Fruit fly (Drosophila melanogaster) whole organism, embryonic: Measurements from ENCODE around the gene Swip-1.
A peak's percentile ranks its signal among the peaks of the same experiment; 100 is the strongest.

ENCODE experiments used
- Abd-B ChIP-seq: fragments of 200-800 bp; sonication (Bioruptor generic); optimal IDR thresholded peaks from 2 replicates; lab custom pipeline; 2018; ENCODE audit warnings: missing biosample characterization, mild to moderate bottlenecking, missing genetic modification characterization, moderate library complexity
- CG12299 ChIP-seq: fragments of 200-800 bp; sonication (Bioruptor generic); optimal IDR thresholded peaks from 2 replicates; lab custom pipeline; 2018; ENCODE audit warnings: missing biosample characterization, mild to moderate bottlenecking, missing genetic modification characterization
- CG16815 ChIP-seq: fragments of 200-800 bp; sonication (Bioruptor generic); optimal IDR thresholded peaks from 3 replicates; lab custom pipeline; 2017; ENCODE audit warnings: missing biosample characterization, mild to moderate bottlenecking, missing genetic modification characterization
- CG17568 ChIP-seq: fragments of 200-800 bp; sonication (Bioruptor generic); optimal IDR thresholded peaks from 2 replicates; lab custom pipeline; 2018; ENCODE audit warnings: missing biosample characterization, mild to moderate bottlenecking, missing genetic modification characterization, moderate library complexity
- CG1792 ChIP-seq: fragments of 200-800 bp; sonication (Bioruptor generic); optimal IDR thresholded peaks from 2 replicates; lab custom pipeline; 2016; ENCODE audit warnings: missing biosample characterization, missing genetic modification characterization
- CG18599 ChIP-seq: fragments of 200-800 bp; sonication (Bioruptor generic); optimal IDR thresholded peaks from 3 replicates; lab custom pipeline; 2017; ENCODE audit warnings: missing biosample characterization, missing genetic modification characterization, mild to moderate bottlenecking, moderate library complexity, missing genetic modification reagents
- CG2116 ChIP-seq: fragments of 200-800 bp; sonication (Bioruptor generic); optimal IDR thresholded peaks from 3 replicates; lab custom pipeline; 2018; ENCODE audit warnings: missing biosample characterization, mild to moderate bottlenecking, missing genetic modification characterization
- CG2120 ChIP-seq: fragments of 200-800 bp; sonication (Bioruptor generic); optimal IDR thresholded peaks from 3 replicates; lab custom pipeline; 2016; ENCODE audit warnings: missing biosample characterization, missing genetic modification characterization
- CG2199 ChIP-seq: fragments of 200-800 bp; sonication (Bioruptor generic); IDR thresholded peaks from 3 replicates; pipeline ENCODE4 v1.3.6; 2022; ENCODE audit warnings: missing biosample characterization, missing genetic modification characterization
- CG2678 ChIP-seq: fragments of 200-800 bp; sonication (Bioruptor generic); optimal IDR thresholded peaks from 3 replicates; lab custom pipeline; 2019; ENCODE audit warnings: missing biosample characterization, mild to moderate bottlenecking, missing genetic modification characterization, moderate library complexity
- CG31441 ChIP-seq: fragments of 200-800 bp; sonication (Bioruptor generic); IDR thresholded peaks from 2 replicates; pipeline ENCODE4 v1.3.6; 2022; ENCODE audit warnings: missing biosample characterization, missing genetic modification characterization
- CG34376 ChIP-seq: fragments of 200-800 bp; sonication (Bioruptor generic); optimal IDR thresholded peaks from 2 replicates; lab custom pipeline; 2018; ENCODE audit warnings: missing biosample characterization, mild to moderate bottlenecking, missing genetic modification characterization
- CG5953 ChIP-seq: fragments of 200-800 bp; sonication (Bioruptor generic); IDR thresholded peaks from 2 replicates; pipeline ENCODE4 v1.3.6; 2022; ENCODE audit warnings: missing biosample characterization, missing genetic modification characterization
- Dad ChIP-seq: fragments of 200-800 bp; sonication (Bioruptor generic); optimal IDR thresholded peaks from 3 replicates; lab custom pipeline; 2016; ENCODE audit warnings: missing biosample characterization, missing genetic modification characterization
- Dref ChIP-seq: fragments of 200-800 bp; sonication (Bioruptor generic); IDR thresholded peaks from 2 replicates; pipeline ENCODE4 v1.3.6; 2022; ENCODE audit warnings: missing biosample characterization, missing genetic modification characterization
- Ets65A ChIP-seq: fragments of 200-800 bp; sonication (Bioruptor generic); peaks from one replicate; lab custom pipeline; 2016; ENCODE audit warnings: missing biosample characterization, missing genetic modification characterization
- H2.0 ChIP-seq: fragments of 200-800 bp; sonication (Bioruptor generic); IDR thresholded peaks from 2 replicates; pipeline ENCODE4 v1.3.6; 2022; ENCODE audit warnings: missing biosample characterization, missing genetic modification characterization
- Hmr ChIP-seq: fragments of 200-800 bp; sonication (Bioruptor generic); optimal IDR thresholded peaks from 3 replicates; lab custom pipeline; 2017; ENCODE audit warnings: mild to moderate bottlenecking, missing biosample characterization, missing genetic modification reagents, missing genetic modification characterization
- Mad ChIP-seq: fragments of 200-800 bp; sonication (Bioruptor generic); optimal IDR thresholded peaks from 2 replicates; lab custom pipeline; 2016; ENCODE audit warnings: missing biosample characterization, missing genetic modification characterization
- Med ChIP-seq: fragments of 200-800 bp; sonication (Bioruptor generic); peaks from one replicate; lab custom pipeline; 2016; ENCODE audit warnings: missing biosample characterization, missing genetic modification characterization, mild to moderate bottlenecking, inconsistent platforms, moderate library complexity
- Mrtf ChIP-seq: fragments of 200-800 bp; sonication (Bioruptor generic); IDR thresholded peaks from 3 replicates; pipeline ENCODE4 v1.3.6; 2022; ENCODE audit warnings: missing biosample characterization, missing genetic modification characterization
- NK7.1 ChIP-seq: fragments of 200-800 bp; sonication (Bioruptor generic); optimal IDR thresholded peaks from 3 replicates; lab custom pipeline; 2016; ENCODE audit warnings: missing biosample characterization, missing genetic modification characterization
- Oli ChIP-seq: fragments of 200-800 bp; sonication (Bioruptor generic); optimal IDR thresholded peaks from 2 replicates; lab custom pipeline; 2018; ENCODE audit warnings: missing biosample characterization, mild to moderate bottlenecking, missing genetic modification characterization, moderate library complexity
- Pdp1 ChIP-seq, 2 experiments: fragments of 200-800 bp; sonication (Bioruptor generic); optimal IDR thresholded peaks; 3 replicates each; lab custom pipeline; 2016; ENCODE audit warnings: missing biosample characterization in 2 of 2, missing genetic modification characterization in 2 of 2, mild to moderate bottlenecking in 1 of 2, moderate library complexity in 1 of 2
- Rfx ChIP-seq: fragments of 200-800 bp; sonication (Bioruptor generic); IDR thresholded peaks from 2 replicates; pipeline ENCODE4 v1.3.6; 2022; ENCODE audit warnings: missing biosample characterization, missing genetic modification characterization
- YL-1 ChIP-seq: fragments of 200-800 bp; sonication (Bioruptor generic); optimal IDR thresholded peaks from 3 replicates; lab custom pipeline; 2017; ENCODE audit warnings: missing biosample characterization, mild to moderate bottlenecking, missing genetic modification characterization
- danr ChIP-seq: fragments of 200-800 bp; sonication (Bioruptor generic); IDR thresholded peaks from 2 replicates; pipeline ENCODE4 v1.3.6; 2022; ENCODE audit warnings: missing biosample characterization, missing genetic modification characterization
- esg ChIP-seq: fragments of 200-800 bp; sonication (Bioruptor generic); conservative IDR thresholded peaks from 2 replicates; pipeline ENCODE4 v1.3.6; 2022; ENCODE audit warnings: missing biosample characterization, missing genetic modification characterization
- exex ChIP-seq: fragments of 200-800 bp; sonication (Bioruptor generic); optimal IDR thresholded peaks from 4 replicates; lab custom pipeline; 2018; ENCODE audit warnings: missing biosample characterization, mild to moderate bottlenecking, missing genetic modification characterization, moderate library complexity
- fd96Cb ChIP-seq: fragments of 200-800 bp; sonication (Bioruptor generic); optimal IDR thresholded peaks from 2 replicates; lab custom pipeline; 2018; ENCODE audit warnings: missing biosample characterization, mild to moderate bottlenecking, missing genetic modification characterization, moderate library complexity
- grau ChIP-seq: fragments of 200-800 bp; optimal IDR thresholded peaks from 3 replicates; lab custom pipeline; 2019; ENCODE audit warnings: missing biosample characterization, mild to moderate bottlenecking, missing genetic modification characterization, moderate library complexity
- grn ChIP-seq: fragments of 200-800 bp; sonication (Bioruptor generic); optimal IDR thresholded peaks from 3 replicates; lab custom pipeline; 2017; ENCODE audit warnings: missing biosample characterization, missing genetic modification characterization
- hb ChIP-seq: fragments of 200-800 bp; sonication (Bioruptor generic); IDR thresholded peaks from 3 replicates; pipeline ENCODE4 v1.3.6; 2022; ENCODE audit warnings: missing biosample characterization, missing genetic modification characterization; ENCODE audit not compliant: partially characterized antibody
- hkb ChIP-seq, 2 experiments: fragments of 200-800 bp in 1 of 2; fragments of >200 bp in 1 of 2; sonication (Bioruptor generic) in 1 of 2; IDR thresholded peaks in 1 of 2; optimal IDR thresholded peaks in 1 of 2; 2 replicates each; pipeline versions ENCODE4 v1.3.6 to Lab custom; 2017 to 2022; ENCODE audit warnings: missing biosample characterization in 1 of 2, missing genetic modification characterization in 1 of 2
- ken ChIP-seq: fragments of 200-800 bp; sonication (Bioruptor generic); IDR thresholded peaks from 3 replicates; pipeline ENCODE4 v1.3.6; 2022; ENCODE audit warnings: missing biosample characterization, missing genetic modification characterization
- lola ChIP-seq, 3 experiments: fragments of >200 bp in 2 of 3; fragments of 200-800 bp in 1 of 3; sonication (Bioruptor generic) in 1 of 3; optimal IDR thresholded peaks; 2 replicates each; lab custom pipeline; 2017 to 2019; ENCODE audit warnings: missing biosample characterization in 3 of 3, missing genetic modification characterization in 3 of 3, mild to moderate bottlenecking in 1 of 3, moderate library complexity in 1 of 3
- mirr ChIP-seq: fragments of 200-800 bp; sonication (Bioruptor generic); optimal IDR thresholded peaks from 3 replicates; lab custom pipeline; 2018; ENCODE audit warnings: missing biosample characterization, mild to moderate bottlenecking, missing genetic modification characterization
- nau ChIP-seq: fragments of 200-800 bp; sonication (Bioruptor generic); optimal IDR thresholded peaks from 3 replicates; lab custom pipeline; 2017; ENCODE audit warnings: missing biosample characterization, mild to moderate bottlenecking, missing genetic modification characterization, missing genetic modification reagents
- nom ChIP-seq: fragments of 200-800 bp; sonication (Bioruptor generic); optimal IDR thresholded peaks from 2 replicates; lab custom pipeline; 2017; ENCODE audit warnings: missing biosample characterization, missing genetic modification characterization, mild to moderate bottlenecking, moderate library complexity, missing genetic modification reagents
- row ChIP-seq: fragments of 200-800 bp; sonication (Bioruptor generic); IDR thresholded peaks from 3 replicates; pipeline ENCODE4 v1.3.6; 2022; ENCODE audit warnings: missing biosample characterization, missing genetic modification characterization
- sd ChIP-seq: fragments of 200-800 bp; sonication (Bioruptor generic); optimal IDR thresholded peaks from 3 replicates; lab custom pipeline; 2018; ENCODE audit warnings: missing biosample characterization, mild to moderate bottlenecking, missing genetic modification characterization, moderate library complexity
- sens ChIP-seq: fragments of 200-800 bp; sonication (Bioruptor generic); peaks from one replicate; lab custom pipeline; 2016; ENCODE audit warnings: missing biosample characterization, missing genetic modification characterization
- sug ChIP-seq: fragments of 200-800 bp; optimal IDR thresholded peaks from 2 replicates; lab custom pipeline; 2019; ENCODE audit warnings: missing biosample characterization, mild to moderate bottlenecking, missing genetic modification characterization, moderate library complexity
- z ChIP-seq: fragments of 200-800 bp; sonication (Bioruptor generic); IDR thresholded peaks from 3 replicates; pipeline ENCODE4 v1.3.6; 2022; ENCODE audit warnings: missing biosample characterization, missing genetic modification characterization

Gene Swip-1

dm6 chr2L:18985201-18986124 is 1.6 kb downstream of the Swip-1 start:
- TF ChIP-seq CG12299 (tag; lab: Kevin White, UChicago) (no peak), Mrtf (GFP tag; lab: Robert Waterston, UW) (0 out of 3 replicates have a peak, but pooled peaks have one; percentile 15), CG2678 (tag; lab: Kevin White, UChicago) (peak; percentile 16), CG2116 (no peak), nau (GFP tag; lab: Kevin White, UChicago) (no peak), CG1792 (GFP tag; lab: Kevin White, UChicago) (no peak), z (GFP tag; lab: Robert Waterston, UW) (no peak), CG5953 (no peak), Mad (no peak), Hmr (peak; percentile 38), Ets65A (GFP tag; lab: Kevin White, UChicago) (peak; percentile 8), Dref (no peak), mirr (GFP tag; lab: Kevin White, UChicago) (peak; percentile 90), CG2199 (GFP tag; lab: Robert Waterston, UW) (peak; percentile 49; the same call in 1 of the 3 replicates), lola (GFP tag; optimal IDR thresholded peaks at IDR 0.05; lab: Kevin White, UChicago) (no peak), CG18599 (GFP tag; lab: Kevin White, UChicago) (peak; percentile 28), hkb (optimal IDR thresholded peaks at IDR 0.05; lab: Kevin White, UChicago) (no peak), hkb (GFP tag; IDR thresholded peaks at IDR 0.05; lab: Robert Waterston, UW) (0 out of 2 replicates have a peak, but pooled peaks have one; percentile 13), sug (peak; percentile 62), Oli (tag; lab: Kevin White, UChicago) (no peak), CG2120 (GFP tag; lab: Kevin White, UChicago) (peak; percentile 36), danr (no peak), Med (GFP tag; lab: Kevin White, UChicago) (peak; percentile 26), grau (tag; lab: Kevin White, UChicago) (peak; percentile 71), NK7.1 (GFP tag; lab: Kevin White, UChicago) (no peak), Pdp1 (GFP tag; optimal IDR thresholded peaks at IDR 0.05; lab: Kevin White, UChicago) (peak in 1 of 2 experiments; percentile 97), grn (GFP tag; lab: Kevin White, UChicago) (peak; percentile 87), ken (GFP tag; lab: Robert Waterston, UW) (0 out of 3 replicates have a peak, but pooled peaks have one; percentile 24), Abd-B (GFP tag; lab: Kevin White, UChicago) (no peak), exex (tag; lab: Kevin White, UChicago) (peak; percentile 90), hb (GFP tag; lab: Robert Waterston, UW) (no peak), sd (peak; percentile 42), YL-1 (GFP tag; lab: Kevin White, UChicago) (no peak), CG34376 (peak; percentile 39), esg (GFP tag; lab: Robert Waterston, UW) (no peak), row (0 out of 3 replicates have a peak, but pooled peaks have one; percentile 14)

dm6 chr2L:18984158-18984557 is 2.9 kb downstream of the Swip-1 start:
- TF ChIP-seq Ets65A (GFP tag; lab: Kevin White, UChicago) = peak; percentile 20
- TF ChIP-seq H2.0 (GFP tag; lab: Robert Waterston, UW) = no peak
- no peak for TF ChIP-seq CG16815 (GFP tag; lab: Kevin White, UChicago)
- no peak for TF ChIP-seq CG2199 (GFP tag; lab: Robert Waterston, UW)
- TF ChIP-seq CG17568 (GFP tag; lab: Kevin White, UChicago) = no peak
- no peak for TF ChIP-seq Dad (GFP tag; lab: Kevin White, UChicago)
- TF ChIP-seq CG31441 (GFP tag; lab: Robert Waterston, UW) = no peak
- no peak for TF ChIP-seq fd96Cb (tag; lab: Kevin White, UChicago)
- TF ChIP-seq sens = peak; percentile 65
- peak; percentile 24 for TF ChIP-seq nom (GFP tag; lab: Kevin White, UChicago)
- no peak for TF ChIP-seq Rfx (GFP tag; lab: Robert Waterston, UW)
